Worm (Caenorhabditis elegans): ENCODE results near the gene metl-2.

ce11 chrII:15003410-15003809 is 33.7 kb downstream of the metl-2 start, which contains the start of gene Y53F4B.10:
- no peak for TF ChIP-seq aly-2 (tag; optimal IDR thresholded peaks at IDR 0.05)
- TF ChIP-seq nhr-67 (tag; optimal IDR thresholded peaks at IDR 0.05): no peak
- no peak for TF ChIP-seq tbx-2 (tag; optimal IDR thresholded peaks at IDR 0.05)
- TF ChIP-seq snpc-4 (tag; optimal IDR thresholded peaks at IDR 0.05): no peak
- no peak for TF ChIP-seq lin-39 (tag; optimal IDR thresholded peaks at IDR 0.05)
- TF ChIP-seq fkh-10 (GFP tag; optimal IDR thresholded peaks at IDR 0.05): no peak
- no peak for TF ChIP-seq ama-1 (optimal IDR thresholded peaks at IDR 0.05)
- TF ChIP-seq fos-1 (tag; optimal IDR thresholded peaks at IDR 0.05): no peak
- TF ChIP-seq zag-1 (tag; optimal IDR thresholded peaks at IDR 0.05): no peak
